Worm (Caenorhabditis elegans) whole organism, L3 larva: ENCODE results near the gene try-13.

Experiments used
- snpc-4 ChIP-seq: fragments of 150-350 bp; optimal IDR thresholded peaks from 2 replicates; lab custom pipeline; 2014; ENCODE audit warnings: missing biosample characterization, missing genetic modification characterization
- ztf-11 ChIP-seq: fragments of 150-350 bp; optimal IDR thresholded peaks from 2 replicates; lab custom pipeline; 2014; ENCODE audit warnings: missing biosample characterization, missing genetic modification characterization

- TF ChIP-seq ztf-11 (tag; lab: Kevin White, UChicago), result no peak
- TF ChIP-seq snpc-4 (tag; lab: Kevin White, UChicago), result no peak
These were observed 31.4 kb upstream of the try-13 start, which contains the start of gene srt-6 for ce11 chrV:7408520-7408919.
